Worm (Caenorhabditis elegans) whole organism, L3 larva: ENCODE results near the gene sms-3.

Experiments used
- R02D3.7 ChIP-seq: fragments of 150-350 bp; optimal IDR thresholded peaks from 2 replicates; lab custom pipeline; 2014; ENCODE audit warnings: missing biosample characterization, missing genetic modification characterization
- ZK546.5 ChIP-seq: sonication (generic microtip); optimal IDR thresholded peaks from 2 replicates; lab custom pipeline; 2017; ENCODE audit warnings: missing biosample characterization, missing genetic modification characterization
- aly-2 ChIP-seq: fragments of 150-350 bp; optimal IDR thresholded peaks from 2 replicates; lab custom pipeline; 2014; ENCODE audit warnings: missing biosample characterization, missing genetic modification characterization
- ama-1 ChIP-seq: fragments of 150-350 bp; optimal IDR thresholded peaks from 2 replicates; lab custom pipeline; 2018
- ceh-16 ChIP-seq: sonication (generic microtip); optimal IDR thresholded peaks from 2 replicates; lab custom pipeline; 2017; ENCODE audit warnings: missing biosample characterization, missing genetic modification characterization
- ceh-28 ChIP-seq: fragments of 150-350 bp; optimal IDR thresholded peaks from 2 replicates; lab custom pipeline; 2014; ENCODE audit warnings: missing biosample characterization, missing genetic modification reagents, missing genetic modification characterization
- ceh-9 ChIP-seq: sonication (generic microtip); optimal IDR thresholded peaks from 2 replicates; lab custom pipeline; 2018; ENCODE audit warnings: missing biosample characterization, missing genetic modification characterization
- daf-12 ChIP-seq: fragments of 150-350 bp; optimal IDR thresholded peaks from 2 replicates; lab custom pipeline; 2014; ENCODE audit warnings: missing biosample characterization, missing genetic modification reagents, missing genetic modification characterization
- egl-27 ChIP-seq: sonication (generic microtip); optimal IDR thresholded peaks from 4 replicates; lab custom pipeline; 2017; ENCODE audit warnings: missing biosample characterization, missing genetic modification reagents, missing genetic modification characterization
- elt-2 ChIP-seq: sonication (generic microtip); optimal IDR thresholded peaks from 2 replicates; lab custom pipeline; 2016; ENCODE audit warnings: missing genetic modification reagents, mild to moderate bottlenecking, missing genetic modification characterization, missing compliant biosample characterization
- elt-3 ChIP-seq, 3 experiments: fragments of 150-350 bp in 1 of 3; sonication (generic microtip) in 2 of 3; optimal IDR thresholded peaks; 2 replicates in 2 of 3; 4 replicates in 1 of 3; lab custom pipeline; 2014 to 2017; ENCODE audit warnings: missing biosample characterization in 3 of 3, missing genetic modification characterization in 3 of 3
- eor-1 ChIP-seq, 2 experiments: fragments of 150-350 bp; optimal IDR thresholded peaks; 2 replicates each; lab custom pipeline; 2014 to 2018; ENCODE audit warnings: missing biosample characterization in 2 of 2, missing genetic modification characterization in 2 of 2
- fkh-2 ChIP-seq: fragments of 150-350 bp; optimal IDR thresholded peaks from 2 replicates; lab custom pipeline; 2014; ENCODE audit warnings: missing biosample characterization, missing genetic modification reagents, missing genetic modification characterization
- fos-1 ChIP-seq: fragments of 150-350 bp; optimal IDR thresholded peaks from 2 replicates; lab custom pipeline; 2014; ENCODE audit warnings: missing biosample characterization, missing genetic modification characterization
- hmg-11 ChIP-seq: sonication (generic microtip); optimal IDR thresholded peaks from 2 replicates; lab custom pipeline; 2016; ENCODE audit warnings: missing genetic modification characterization, missing compliant biosample characterization
- jun-1 ChIP-seq: fragments of 150-350 bp; optimal IDR thresholded peaks from 2 replicates; lab custom pipeline; 2014; ENCODE audit warnings: missing biosample characterization, missing genetic modification reagents, missing genetic modification characterization
- lin-15B ChIP-seq: fragments of 150-350 bp; optimal IDR thresholded peaks from 2 replicates; lab custom pipeline; 2014; ENCODE audit warnings: missing biosample characterization, missing genetic modification characterization
- lin-39 ChIP-seq: fragments of 150-350 bp; optimal IDR thresholded peaks from 2 replicates; lab custom pipeline; 2018; ENCODE audit warnings: missing biosample characterization, missing genetic modification reagents, missing genetic modification characterization
- lsy-12 ChIP-seq: sonication (generic microtip); optimal IDR thresholded peaks from 2 replicates; lab custom pipeline; 2016; ENCODE audit warnings: mild to moderate bottlenecking, missing genetic modification characterization, missing compliant biosample characterization
- mdl-1 ChIP-seq: fragments of 150-350 bp; optimal IDR thresholded peaks from 2 replicates; lab custom pipeline; 2014; ENCODE audit warnings: missing biosample characterization, missing genetic modification characterization
- nfya-1 ChIP-seq: sonication (generic microtip); optimal IDR thresholded peaks from 2 replicates; lab custom pipeline; 2017; ENCODE audit warnings: missing genetic modification characterization, mild to moderate bottlenecking, missing compliant biosample characterization, antibody characterized with exemption, moderate library complexity; ENCODE audit not compliant: insufficient read depth
- nhr-11 ChIP-seq: fragments of 150-350 bp; optimal IDR thresholded peaks from 2 replicates; lab custom pipeline; 2014; ENCODE audit warnings: missing biosample characterization, missing genetic modification characterization
- nhr-23 ChIP-seq: fragments of 150-350 bp; optimal IDR thresholded peaks from 2 replicates; lab custom pipeline; 2014; ENCODE audit warnings: missing biosample characterization, missing genetic modification reagents, missing genetic modification characterization
- nhr-25 ChIP-seq: sonication (generic microtip); optimal IDR thresholded peaks from 2 replicates; lab custom pipeline; 2017; ENCODE audit warnings: missing biosample characterization, missing genetic modification characterization
- nhr-28 ChIP-seq: fragments of 150-350 bp; optimal IDR thresholded peaks from 2 replicates; lab custom pipeline; 2014; ENCODE audit warnings: missing biosample characterization, missing genetic modification characterization
- nhr-43 ChIP-seq: sonication (generic microtip); optimal IDR thresholded peaks from 2 replicates; lab custom pipeline; 2016; ENCODE audit warnings: mild to moderate bottlenecking, missing genetic modification characterization, missing compliant biosample characterization; ENCODE audit not compliant: poor library complexity, severe bottlenecking
- nhr-67 ChIP-seq: fragments of 150-350 bp; optimal IDR thresholded peaks from 2 replicates; lab custom pipeline; 2014; ENCODE audit warnings: missing biosample characterization, missing genetic modification characterization
- nhr-76 ChIP-seq: fragments of 150-350 bp; sonication (generic microtip); optimal IDR thresholded peaks from 5 replicates; lab custom pipeline; 2014; ENCODE audit warnings: missing biosample characterization, missing genetic modification characterization
- nhr-77 ChIP-seq: fragments of 150-350 bp; optimal IDR thresholded peaks from 2 replicates; lab custom pipeline; 2014; ENCODE audit warnings: missing biosample characterization, missing genetic modification characterization
- pha-4 ChIP-seq: fragments of 150-350 bp; optimal IDR thresholded peaks from 2 replicates; lab custom pipeline; 2014; ENCODE audit warnings: missing biosample characterization, missing genetic modification reagents, missing genetic modification characterization
- pqm-1 ChIP-seq: fragments of 150-350 bp; optimal IDR thresholded peaks from 2 replicates; lab custom pipeline; 2017; ENCODE audit warnings: missing biosample characterization, missing genetic modification characterization, inconsistent platforms
- sea-2 ChIP-seq: fragments of 150-350 bp; sonication (generic microtip); optimal IDR thresholded peaks from 4 replicates; lab custom pipeline; 2014; ENCODE audit warnings: missing biosample characterization, missing genetic modification reagents, missing genetic modification characterization
- skn-1 ChIP-seq: fragments of 150-350 bp; optimal IDR thresholded peaks from 2 replicates; lab custom pipeline; 2014; ENCODE audit warnings: missing biosample characterization, missing genetic modification characterization
- snpc-4 ChIP-seq: fragments of 150-350 bp; optimal IDR thresholded peaks from 2 replicates; lab custom pipeline; 2014; ENCODE audit warnings: missing biosample characterization, missing genetic modification characterization
- tbx-2 ChIP-seq: sonication (generic microtip); optimal IDR thresholded peaks from 2 replicates; lab custom pipeline; 2016; ENCODE audit warnings: mild to moderate bottlenecking, missing genetic modification characterization, missing compliant biosample characterization
- unc-62 ChIP-seq: fragments of 150-350 bp; sonication (generic microtip); optimal IDR thresholded peaks from 4 replicates; lab custom pipeline; 2014; ENCODE audit warnings: missing biosample characterization, missing genetic modification reagents, missing genetic modification characterization
- zag-1 ChIP-seq: fragments of 150-350 bp; optimal IDR thresholded peaks from 2 replicates; lab custom pipeline; 2014; ENCODE audit warnings: missing biosample characterization, missing genetic modification characterization
- ztf-11 ChIP-seq: fragments of 150-350 bp; optimal IDR thresholded peaks from 2 replicates; lab custom pipeline; 2014; ENCODE audit warnings: missing biosample characterization, missing genetic modification characterization
- ztf-4 ChIP-seq: fragments of 150-350 bp; optimal IDR thresholded peaks from 2 replicates; lab custom pipeline; 2014; ENCODE audit warnings: missing biosample characterization, missing genetic modification characterization

Gene sms-3

DNA sequence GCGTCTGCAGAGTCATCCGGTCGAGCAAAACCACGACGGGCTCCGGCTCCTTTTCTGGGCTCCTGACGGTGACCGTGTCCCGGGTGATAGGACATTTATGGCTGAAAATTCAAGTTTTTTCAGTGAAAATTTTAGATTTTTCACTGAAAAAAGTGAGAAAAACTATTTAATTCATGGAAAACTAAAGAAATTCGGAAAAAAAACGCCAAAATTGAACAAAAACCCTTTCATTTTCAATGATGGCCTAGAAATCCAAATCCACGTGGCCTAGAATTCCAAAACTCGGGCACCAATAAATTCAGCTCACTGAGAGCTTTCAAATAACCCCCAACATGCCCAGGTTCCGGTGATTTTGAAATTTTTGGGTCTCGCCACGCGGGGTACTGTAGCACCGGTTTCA lies 46.6 kb downstream of the sms-3 start, which contains the start of gene ddx-35:
TSS of gene ddx-35 (minus strand) at position 101 of the 400 bp plus-strand sequence.
- TF ChIP-seq eor-1 (tag; optimal IDR thresholded peaks at IDR 0.05; lab: Kevin White, UChicago) (no peak), mdl-1 (tag; lab: Kevin White, UChicago) (no peak), nhr-28 (tag; lab: Kevin White, UChicago) (no peak), hmg-11 (tag; lab: Kevin White, UChicago) (no peak)

DNA sequence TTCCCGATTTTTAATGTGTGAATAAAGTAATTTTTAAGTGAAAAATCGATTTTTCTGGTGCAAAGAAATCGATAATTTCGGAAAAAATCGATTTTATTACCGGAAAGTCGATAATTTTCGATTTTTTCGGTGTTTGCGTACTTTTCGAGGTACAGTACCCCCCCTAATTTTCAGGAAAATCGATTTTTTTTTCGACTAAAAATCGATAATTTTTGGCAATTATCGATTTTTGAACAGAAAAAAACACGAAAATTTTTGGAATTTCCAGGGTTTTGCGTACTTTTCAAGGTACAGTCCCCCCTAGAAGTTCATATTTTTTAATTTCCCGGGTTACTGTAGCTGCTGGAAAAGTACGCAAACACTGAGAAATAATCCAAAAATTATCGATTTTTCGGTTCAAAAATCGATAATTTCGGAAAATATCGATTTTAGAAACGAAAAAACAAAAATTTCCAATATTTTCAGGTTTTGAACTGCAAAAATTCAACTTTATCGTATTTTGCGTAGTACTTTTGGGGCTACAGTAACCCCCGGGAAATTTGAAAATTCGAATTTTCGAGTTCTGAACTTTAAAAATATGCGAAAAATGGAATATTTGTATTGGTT lies 57.4 kb downstream of the sms-3 start:
- TF ChIP-seq ceh-28 (tag; lab: Kevin White, UChicago) (peak; percentile 90), R02D3.7 (no peak)
- TF ChIP-seq, all 47 proteins: peak for 1

DNA sequence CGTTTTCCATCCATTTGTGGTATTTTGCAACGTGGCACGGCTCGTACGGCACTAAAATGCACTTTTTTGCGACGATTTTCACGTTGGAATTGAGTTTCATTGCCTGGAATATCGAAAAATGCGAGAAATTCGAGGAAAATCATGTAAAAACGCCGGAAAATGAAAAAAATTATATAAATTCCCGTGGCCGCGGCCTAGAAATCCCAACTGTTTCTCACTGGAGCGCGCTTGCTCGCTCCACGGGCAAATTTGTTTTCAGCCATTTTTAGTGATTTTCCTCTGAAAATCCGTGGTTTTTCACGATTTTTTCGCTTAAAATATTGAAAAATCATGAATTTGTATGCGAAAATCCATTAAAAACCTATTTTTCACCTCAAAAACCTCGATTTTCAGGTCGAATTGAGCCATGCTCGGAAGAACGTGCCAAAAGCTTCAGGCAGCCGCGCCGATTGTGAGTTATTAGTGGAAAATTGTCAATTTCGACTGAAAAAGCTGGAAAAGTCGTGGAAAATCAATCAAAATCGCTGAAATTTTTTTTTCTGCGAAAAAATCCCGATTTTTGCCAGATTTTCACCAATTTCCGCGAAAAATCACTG lies 60.7 kb downstream of the sms-3 start, which contains the start of the genes Y67D2.5 and cisd-3.2:
TSS of gene Y67D2.5 (minus strand) at position 145 of the 596 bp plus-strand sequence.
TSS of gene cisd-3.2 (plus strand) at position 394 of the 596 bp plus-strand sequence.
- TF ChIP-seq lin-15B (peak; percentile 86), mdl-1 (tag; lab: Kevin White, UChicago) (no peak), ZK546.5 (tag; lab: Kevin White, UChicago) (no peak), aly-2 (tag; lab: Kevin White, UChicago) (no peak), pha-4 (peak; percentile 24), elt-2 (tag; lab: Kevin White, UChicago) (no peak), fos-1 (no peak), daf-12 (tag; lab: Kevin White, UChicago) (no peak), nfya-1 (tag; lab: Kevin White, UChicago) (peak; percentile 1), egl-27 (tag; lab: Kevin White, UChicago) (no peak), ztf-11 (tag; lab: Kevin White, UChicago) (no peak), nhr-43 (tag; lab: Kevin White, UChicago) (no peak), nhr-67 (tag; lab: Kevin White, UChicago) (no peak), jun-1 (tag; lab: Kevin White, UChicago) (no peak), zag-1 (tag; lab: Kevin White, UChicago) (no peak), nhr-76 (tag; lab: Kevin White, UChicago) (no peak), ceh-16 (no peak), nhr-11 (tag; lab: Kevin White, UChicago) (no peak), hmg-11 (tag; lab: Kevin White, UChicago) (peak; percentile 5), fkh-2 (tag; lab: Kevin White, UChicago) (no peak)

DNA sequence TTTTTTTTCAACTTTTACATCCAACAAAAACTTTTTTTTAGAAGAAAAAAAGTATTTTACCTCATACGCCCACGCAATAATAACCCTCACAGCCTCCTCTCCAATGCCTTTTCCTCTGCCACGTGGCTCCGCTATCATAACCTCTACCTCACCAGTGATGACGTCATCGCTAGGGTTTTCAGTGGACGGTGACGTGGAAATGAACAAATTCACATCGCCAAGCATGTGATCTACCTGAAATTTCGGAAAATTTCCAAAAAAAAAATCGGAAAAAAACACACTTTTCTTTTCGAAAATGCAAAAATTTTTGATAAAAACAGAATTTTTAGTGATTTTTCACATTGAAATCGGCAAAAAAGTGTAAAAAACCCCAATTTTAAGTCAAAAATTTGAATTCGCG lies 61.6 kb downstream of the sms-3 start:
- no peak for TF ChIP-seq sea-2
- no peak for TF ChIP-seq tbx-2 (tag; lab: Kevin White, UChicago)
- TF ChIP-seq lin-15B: no peak
- no peak for TF ChIP-seq nhr-43 (tag; lab: Kevin White, UChicago)
- no peak for TF ChIP-seq elt-2 (tag; lab: Kevin White, UChicago)
- TF ChIP-seq, all 47 proteins: peak for 0

DNA sequence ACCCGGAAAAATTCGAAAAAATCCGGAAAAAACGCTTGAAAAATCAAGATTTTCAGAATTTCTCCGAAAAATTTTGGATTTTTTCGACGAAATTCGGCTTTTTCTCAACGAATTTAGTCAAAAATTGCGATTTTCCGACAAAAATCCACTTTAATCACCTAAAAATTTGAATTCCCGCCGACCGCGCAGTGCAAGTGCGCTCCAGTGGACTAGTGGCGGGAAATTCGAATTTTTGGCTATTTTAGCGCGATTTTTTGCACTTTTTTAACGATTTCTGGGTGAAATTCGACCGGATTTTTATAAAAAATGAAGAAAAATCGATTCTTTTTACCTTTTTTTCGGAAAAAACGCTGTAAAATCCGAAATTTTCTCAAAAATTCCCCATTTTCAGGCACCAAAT lies 66.5 kb downstream of the sms-3 start:
- peak; percentile 7 for TF ChIP-seq lin-15B
- TF ChIP-seq ama-1: no peak

DNA sequence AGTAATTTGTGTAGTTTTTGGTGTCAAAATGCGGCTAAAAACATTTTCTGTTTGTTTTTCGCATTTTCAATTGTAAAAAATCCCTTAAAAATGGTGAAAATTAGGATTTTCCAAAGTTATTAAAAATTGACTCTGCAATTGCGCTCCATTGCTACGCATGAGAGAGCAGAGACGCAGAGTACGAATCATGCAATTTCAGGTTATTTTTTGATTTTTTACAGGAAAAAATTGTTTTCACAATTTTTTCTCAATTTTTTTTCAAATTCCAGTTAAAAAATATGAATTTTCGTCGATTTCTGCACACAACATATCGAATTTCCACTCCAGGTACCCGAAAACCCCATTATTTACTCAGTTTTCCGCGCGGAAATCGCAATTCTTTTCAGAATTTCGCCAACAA lies 67.3 kb downstream of the sms-3 start, which contains the start of gene mtg-1:
TSS of gene mtg-1 (plus strand) at position 160 of the 400 bp plus-strand sequence.
- TF ChIP-seq aly-2 (tag; lab: Kevin White, UChicago): no peak
- no peak for TF ChIP-seq ztf-11 (tag; lab: Kevin White, UChicago)
- TF ChIP-seq tbx-2 (tag; lab: Kevin White, UChicago): no peak
- no peak for TF ChIP-seq egl-27 (tag; lab: Kevin White, UChicago)
- TF ChIP-seq nhr-23 (tag; lab: Kevin White, UChicago): peak; percentile 34
- no peak for TF ChIP-seq ZK546.5 (tag; lab: Kevin White, UChicago)
- no peak for TF ChIP-seq pqm-1 (tag; lab: Kevin White, UChicago)
- no peak for TF ChIP-seq elt-3 (tag; optimal IDR thresholded peaks at IDR 0.05; lab: Kevin White, UChicago)
- no peak for TF ChIP-seq ceh-16
- no peak for TF ChIP-seq skn-1
- TF ChIP-seq lin-15B: peak; percentile 63
- TF ChIP-seq nhr-25 (tag; lab: Kevin White, UChicago): no peak
- TF ChIP-seq lin-39 (tag; lab: Kevin White, UChicago): no peak
- no peak for TF ChIP-seq jun-1 (tag; lab: Kevin White, UChicago)
- TF ChIP-seq lsy-12 (tag; lab: Kevin White, UChicago): no peak
- TF ChIP-seq nfya-1 (tag; lab: Kevin White, UChicago): peak; percentile 24
- TF ChIP-seq nhr-77 (tag; lab: Kevin White, UChicago): no peak
- TF ChIP-seq R02D3.7: no peak
- no peak for TF ChIP-seq ceh-9 (tag; lab: Kevin White, UChicago)
- no peak for TF ChIP-seq hmg-11 (tag; lab: Kevin White, UChicago)
- TF ChIP-seq fos-1: no peak
- TF ChIP-seq pha-4: peak; percentile 70
- no peak for TF ChIP-seq ztf-4 (tag; lab: Kevin White, UChicago)
- TF ChIP-seq daf-12 (tag; lab: Kevin White, UChicago): no peak
- TF ChIP-seq nhr-28 (tag; lab: Kevin White, UChicago): no peak
- TF ChIP-seq unc-62: no peak
- no peak for TF ChIP-seq snpc-4 (tag; lab: Kevin White, UChicago)
